Worm (Caenorhabditis elegans) whole organism, dauer: Measurements from ENCODE around the gene rgs-4.
"Not testable (repeated sequence)": the region's sequence is repeated elsewhere in the genome, so short reads cannot be mapped to it uniquely, and the experiment has no call there.

Experiments used
- unc-62 ChIP-seq: sonication (generic microtip); optimal IDR thresholded peaks from 2 replicates; lab custom pipeline; 2017; ENCODE audit warnings: missing biosample characterization, missing genetic modification reagents, missing genetic modification characterization

Gene rgs-4

ce11 chrII:12654447-12654846, at the start of gene rgs-4:
Gene rgs-4 (plus strand): TSS chrII:12654747.
- TF ChIP-seq unc-62 (GFP tag; lab: Kevin White, UChicago) = no peak

- TF ChIP-seq unc-62 (GFP tag; lab: Kevin White, UChicago) = no peak
Observed at ce11 chrII:12606108-12606507, 48.4 kb upstream of the rgs-4 start.

ce11 chrII:12606900-12607299, 47.6 kb upstream of the rgs-4 start, which contains the start of gene Y38E10A.8:
Gene Y38E10A.8 (plus strand): TSS chrII:12607200.
- TF ChIP-seq unc-62 (GFP tag; lab: Kevin White, UChicago) = no peak

ce11 chrII:12608653-12609052, 45.9 kb upstream of the rgs-4 start, which contains the start of gene Y38E10A.9:
Gene Y38E10A.9 (plus strand): TSS chrII:12608953.
- no peak for TF ChIP-seq unc-62 (GFP tag; lab: Kevin White, UChicago)

ce11 chrII:12612218-12612617, 42.3 kb upstream of the rgs-4 start, which contains the start of gene nspe-4:
Gene nspe-4 (plus strand): TSS chrII:12612518.
- TF ChIP-seq unc-62 (GFP tag; lab: Kevin White, UChicago) = no peak

- no peak for TF ChIP-seq unc-62 (GFP tag; lab: Kevin White, UChicago)
Observed at ce11 chrII:12615413-12615812, 39.1 kb upstream of the rgs-4 start.

ce11 chrII:12616081-12616480, 38.5 kb upstream of the rgs-4 start, which contains the start of gene nspe-6:
Gene nspe-6 (minus strand): TSS chrII:12616181.
- no peak for TF ChIP-seq unc-62 (GFP tag; lab: Kevin White, UChicago)

- no peak for TF ChIP-seq unc-62 (GFP tag; lab: Kevin White, UChicago)
Observed at ce11 chrII:12617586-12617985, 37.0 kb upstream of the rgs-4 start, which contains the start of gene nspe-3. Gene nspe-3 (plus strand): TSS chrII:12617886.

- TF ChIP-seq unc-62 (GFP tag; lab: Kevin White, UChicago) = no peak
Observed at ce11 chrII:12619288-12619687, 35.3 kb upstream of the rgs-4 start, which contains the start of gene nspe-2. Gene nspe-2 (minus strand): TSS chrII:12619388.

ce11 chrII:12620764-12621163, 33.8 kb upstream of the rgs-4 start, which contains the start of gene nspe-1:
Gene nspe-1 (minus strand): TSS chrII:12620864.
- TF ChIP-seq unc-62 (GFP tag; lab: Kevin White, UChicago) = no peak

ce11 chrII:12621908-12622566, 32.5 kb upstream of the rgs-4 start, which contains the start of gene nspe-8:
Gene nspe-8 (minus strand): TSS chrII:12621958.
- TF ChIP-seq unc-62 (GFP tag; lab: Kevin White, UChicago) = no peak

ce11 chrII:12622843-12623242, 31.7 kb upstream of the rgs-4 start:
- no peak for TF ChIP-seq unc-62 (GFP tag; lab: Kevin White, UChicago)

- TF ChIP-seq unc-62 (GFP tag; lab: Kevin White, UChicago) = not testable (repeated sequence)
Observed at ce11 chrII:12624433-12624832, 30.1 kb upstream of the rgs-4 start, which contains the start of gene Y38E10A.14. Gene Y38E10A.14 (minus strand): TSS chrII:12624533.

- no peak for TF ChIP-seq unc-62 (GFP tag; lab: Kevin White, UChicago)
Observed at ce11 chrII:12625673-12626072, 28.9 kb upstream of the rgs-4 start.

- no peak for TF ChIP-seq unc-62 (GFP tag; lab: Kevin White, UChicago)
Observed at ce11 chrII:12626120-12626624, 28.4 kb upstream of the rgs-4 start.

- no peak for TF ChIP-seq unc-62 (GFP tag; lab: Kevin White, UChicago)
Observed at ce11 chrII:12626887-12627286, 27.7 kb upstream of the rgs-4 start, which contains the start of gene nspe-7. Gene nspe-7 (plus strand): TSS chrII:12627187.
